Worm (Caenorhabditis elegans) whole organism, L4/young adult: ENCODE measurements around the gene R160.4.

Experiments used
- W03F9.2 ChIP-seq: fragments of 150-350 bp; optimal IDR thresholded peaks from 2 replicates; lab custom pipeline; 2014; ENCODE audit warnings: missing biosample characterization, missing genetic modification characterization
- dao-5 ChIP-seq: sonication (generic microtip); optimal IDR thresholded peaks from 2 replicates; lab custom pipeline; 2016; ENCODE audit warnings: missing genotype, missing genetic modification characterization, moderate library complexity, missing compliant biosample characterization
- him-1 ChIP-seq: sonication (generic microtip); optimal IDR thresholded peaks from 2 replicates; lab custom pipeline; 2016; ENCODE audit warnings: missing genotype, missing genetic modification reagents, missing genetic modification characterization, missing compliant biosample characterization

DNA sequence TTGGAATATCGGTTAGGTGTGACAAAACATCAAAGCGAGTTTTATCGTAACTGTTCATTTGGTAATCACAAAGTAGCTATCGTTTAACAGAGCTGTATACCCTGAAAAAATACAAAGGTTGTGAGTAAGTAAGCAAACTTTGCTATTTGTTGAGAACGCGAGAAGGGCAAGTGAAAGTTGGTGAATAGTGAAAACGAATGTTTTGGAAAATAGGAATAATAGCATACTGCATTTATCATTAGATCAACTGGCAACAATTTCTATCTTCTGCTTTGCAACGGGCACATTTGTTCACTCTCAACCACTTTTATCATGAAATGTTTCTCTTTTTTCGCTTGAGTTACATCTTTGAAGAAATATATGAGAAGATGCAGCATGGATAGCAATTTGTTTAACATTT lies 39.9 kb downstream of the R160.4 start, which contains the start of gene C24A8.5:
- TF ChIP-seq him-1 (tag; lab: Kevin White, UChicago) = no peak
- no peak for TF ChIP-seq W03F9.2 (tag; lab: Kevin White, UChicago)
- TF ChIP-seq dao-5 (tag; lab: Kevin White, UChicago) = no peak
